Fruit fly (Drosophila melanogaster) whole organism, adult: ENCODE data around the gene CG8907.

Source experiments
- CG5204 ChIP-seq: fragments of 200-800 bp; sonication (Bioruptor generic); optimal IDR thresholded peaks from 2 replicates; lab custom pipeline; 2016; ENCODE audit warnings: missing biosample characterization, missing genetic modification characterization
- CG7101 ChIP-seq: fragments of 200-800 bp; sonication (Bioruptor generic); optimal IDR thresholded peaks from 2 replicates; lab custom pipeline; 2018; ENCODE audit warnings: missing biosample characterization, mild to moderate bottlenecking, missing genetic modification characterization, moderate library complexity
- Hr96 ChIP-seq: fragments of 200-800 bp; sonication (Bioruptor generic); optimal IDR thresholded peaks from 2 replicates; lab custom pipeline; 2016; ENCODE audit warnings: missing biosample characterization, missing genetic modification characterization
- bab1 ChIP-seq: fragments of 200-800 bp; sonication (Bioruptor generic); optimal IDR thresholded peaks from 3 replicates; lab custom pipeline; 2019; ENCODE audit warnings: missing biosample characterization, mild to moderate bottlenecking, missing genetic modification characterization, moderate library complexity
- kay ChIP-seq: fragments of 200-800 bp; sonication (Bioruptor generic); peaks from one replicate; lab custom pipeline; 2016; ENCODE audit warnings: missing biosample characterization, missing genetic modification characterization, borderline replicate concordance
- ovo ChIP-seq: fragments of 200-800 bp; sonication (Bioruptor generic); optimal IDR thresholded peaks from 2 replicates; lab custom pipeline; 2016; ENCODE audit warnings: missing biosample characterization, missing genetic modification characterization

dm6 chr3R:16960219-16960618, 47.9 kb upstream of the CG8907 start:
- TF ChIP-seq CG5204 (no peak), kay (GFP tag; lab: Kevin White, UChicago) (no peak), ovo (GFP tag; lab: Kevin White, UChicago) (no peak), Hr96 (GFP tag; lab: Kevin White, UChicago) (no peak), bab1 (GFP tag; lab: Kevin White, UChicago) (no peak), CG7101 (no peak)
